Fruit fly (Drosophila melanogaster): Measurements from ENCODE around the gene Dysb.

DNA sequence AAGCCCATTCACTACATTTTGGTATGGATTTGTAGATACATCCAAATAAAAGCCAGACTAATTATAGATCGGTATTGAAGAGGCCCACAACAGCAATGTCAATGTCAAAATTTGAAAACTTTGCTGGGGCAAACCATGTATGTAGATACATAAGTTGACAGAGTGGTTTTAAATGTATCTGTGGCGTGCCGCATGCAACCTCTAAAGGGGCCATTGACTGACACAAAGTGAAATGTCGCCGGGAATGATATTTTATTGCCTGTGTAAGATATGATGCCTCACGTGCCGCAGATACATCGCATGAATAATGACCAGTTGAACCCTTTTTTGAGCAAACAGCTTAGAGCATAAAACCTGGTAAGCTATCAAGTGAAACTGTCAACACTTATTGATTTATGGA is 34.9 kb upstream of the Dysb start:
- TF ChIP-seq Sin3A (optimal IDR thresholded peaks at IDR 0.05) (no peak), Myc (optimal IDR thresholded peaks at IDR 0.05) (no peak), h (optimal IDR thresholded peaks at IDR 0.05) (no peak)

Data from Kc167 (cell line).